Worm (Caenorhabditis elegans) whole organism, mixed stage, embryonic: ENCODE measurements around the gene let-4.
"Not testable (repeated sequence)": the region's sequence is repeated elsewhere in the genome, so short reads cannot be mapped to it uniquely, and the experiment has no call there.

Experiments used
- M03D4.4 ChIP-seq: sonication (generic microtip); optimal IDR thresholded peaks from 2 replicates; lab custom pipeline; 2017; ENCODE audit warnings: mild to moderate bottlenecking, missing genetic modification characterization, missing compliant biosample characterization
- bed-3 ChIP-seq: fragments of 200-800 bp; sonication (Bioruptor generic); optimal IDR thresholded peaks from 3 replicates; lab custom pipeline; 2018; ENCODE audit warnings: mild to moderate bottlenecking, missing genetic modification characterization, moderate library complexity, missing compliant biosample characterization
- blmp-1 ChIP-seq: fragments of 150-350 bp; optimal IDR thresholded peaks from 2 replicates; lab custom pipeline; 2014; ENCODE audit warnings: missing biosample characterization, missing genetic modification characterization
- ceh-39 ChIP-seq: fragments of 150-350 bp; optimal IDR thresholded peaks from 2 replicates; lab custom pipeline; 2014; ENCODE audit warnings: missing biosample characterization, missing genetic modification characterization
- ceh-43 ChIP-seq: fragments of 200-800 bp; sonication (Bioruptor generic); optimal IDR thresholded peaks from 2 replicates; lab custom pipeline; 2018; ENCODE audit warnings: mild to moderate bottlenecking, missing genetic modification characterization, moderate library complexity, missing compliant biosample characterization
- ceh-83 ChIP-seq: fragments of 200-800 bp; sonication (Bioruptor generic); optimal IDR thresholded peaks from 2 replicates; lab custom pipeline; 2018; ENCODE audit warnings: mild to moderate bottlenecking, missing genetic modification characterization, missing compliant biosample characterization
- ces-1 ChIP-seq: fragments of 150-350 bp; optimal IDR thresholded peaks from 2 replicates; lab custom pipeline; 2014; ENCODE audit warnings: missing biosample characterization, missing genetic modification reagents, missing genetic modification characterization
- cnd-1 ChIP-seq: fragments of 200-800 bp; sonication (Bioruptor generic); optimal IDR thresholded peaks from 2 replicates; lab custom pipeline; 2018; ENCODE audit warnings: mild to moderate bottlenecking, missing genetic modification characterization, missing compliant biosample characterization
- elt-3 ChIP-seq: fragments of 150-350 bp; optimal IDR thresholded peaks from 2 replicates; lab custom pipeline; 2014; ENCODE audit warnings: missing biosample characterization, missing genetic modification characterization
- flh-1 ChIP-seq: fragments of 200-800 bp; sonication (Bioruptor generic); optimal IDR thresholded peaks from 2 replicates; lab custom pipeline; 2018; ENCODE audit warnings: mild to moderate bottlenecking, missing genetic modification characterization, moderate library complexity, missing compliant biosample characterization
- ham-2 ChIP-seq: fragments of 200-800 bp; sonication (Bioruptor generic); optimal IDR thresholded peaks from 2 replicates; lab custom pipeline; 2018; ENCODE audit warnings: mild to moderate bottlenecking, missing genetic modification characterization, missing compliant biosample characterization
- hlh-1 ChIP-seq: fragments of 150-350 bp; optimal IDR thresholded peaks from 2 replicates; lab custom pipeline; 2014; ENCODE audit warnings: missing biosample characterization, missing genetic modification reagents, missing genetic modification characterization
- lin-13 ChIP-seq: fragments of 150-350 bp; optimal IDR thresholded peaks from 2 replicates; lab custom pipeline; 2014; ENCODE audit warnings: missing biosample characterization, missing genetic modification characterization
- lin-32 ChIP-seq: fragments of 200-800 bp; sonication (Bioruptor generic); optimal IDR thresholded peaks from 2 replicates; lab custom pipeline; 2018; ENCODE audit warnings: mild to moderate bottlenecking, missing genetic modification characterization, missing compliant biosample characterization
- lsy-2 ChIP-seq: fragments of 150-350 bp; optimal IDR thresholded peaks from 2 replicates; lab custom pipeline; 2014; ENCODE audit warnings: missing biosample characterization, missing genetic modification characterization
- mab-5 ChIP-seq: fragments of 150-350 bp; optimal IDR thresholded peaks from 2 replicates; lab custom pipeline; 2014; ENCODE audit warnings: missing biosample characterization, missing genetic modification characterization
- mep-1 ChIP-seq: fragments of 150-350 bp; optimal IDR thresholded peaks from 2 replicates; lab custom pipeline; 2017; ENCODE audit warnings: missing biosample characterization, missing genetic modification reagents, missing genetic modification characterization, inconsistent platforms
- mls-2 ChIP-seq: sonication (generic microtip); optimal IDR thresholded peaks from 2 replicates; lab custom pipeline; 2016; ENCODE audit warnings: mild to moderate bottlenecking, missing genetic modification characterization, moderate library complexity, missing compliant biosample characterization
- nhr-12 ChIP-seq: fragments of 150-350 bp; optimal IDR thresholded peaks from 2 replicates; lab custom pipeline; 2014; ENCODE audit warnings: missing biosample characterization, missing genetic modification characterization
- nhr-2 ChIP-seq: fragments of 150-350 bp; optimal IDR thresholded peaks from 2 replicates; lab custom pipeline; 2014; ENCODE audit warnings: missing biosample characterization, missing genetic modification characterization
- nhr-237 ChIP-seq: fragments of 150-350 bp; optimal IDR thresholded peaks from 2 replicates; lab custom pipeline; 2014; ENCODE audit warnings: missing biosample characterization, missing genetic modification characterization
- nhr-28 ChIP-seq: fragments of 150-350 bp; optimal IDR thresholded peaks from 2 replicates; lab custom pipeline; 2014; ENCODE audit warnings: missing biosample characterization, missing genetic modification characterization
- nhr-76 ChIP-seq: sonication (generic microtip); optimal IDR thresholded peaks from 2 replicates; lab custom pipeline; 2017; ENCODE audit warnings: missing biosample characterization, missing genetic modification characterization
- pha-4 ChIP-seq: fragments of 150-350 bp; optimal IDR thresholded peaks from 2 replicates; lab custom pipeline; 2018; ENCODE audit warnings: missing biosample characterization, missing genetic modification reagents, missing genetic modification characterization
- sem-2 ChIP-seq: fragments of 200-800 bp; sonication (Bioruptor generic); optimal IDR thresholded peaks from 2 replicates; lab custom pipeline; 2018; ENCODE audit warnings: mild to moderate bottlenecking, missing genetic modification characterization, missing compliant biosample characterization
- snpc-4 ChIP-seq: fragments of 150-350 bp; optimal IDR thresholded peaks from 2 replicates; lab custom pipeline; 2014; ENCODE audit warnings: missing biosample characterization, missing genetic modification characterization
- sptf-1 ChIP-seq: sonication (generic microtip); optimal IDR thresholded peaks from 2 replicates; lab custom pipeline; 2017; ENCODE audit warnings: mild to moderate bottlenecking, missing genetic modification characterization, moderate library complexity, missing compliant biosample characterization
- tbx-8 ChIP-seq: fragments of 200-800 bp; sonication (Bioruptor generic); optimal IDR thresholded peaks from 2 replicates; lab custom pipeline; 2018; ENCODE audit warnings: mild to moderate bottlenecking, missing genetic modification characterization, moderate library complexity, missing compliant biosample characterization
- unc-120 ChIP-seq: sonication (generic microtip); optimal IDR thresholded peaks from 2 replicates; lab custom pipeline; 2017; ENCODE audit warnings: missing genetic modification characterization, missing compliant biosample characterization; ENCODE audit not compliant: poor library complexity, severe bottlenecking
- unc-39 ChIP-seq: fragments of 150-350 bp; optimal IDR thresholded peaks from 2 replicates; lab custom pipeline; 2014; ENCODE audit warnings: missing biosample characterization, missing genetic modification characterization
- unc-62 ChIP-seq: fragments of 150-350 bp; optimal IDR thresholded peaks from 2 replicates; lab custom pipeline; 2014; ENCODE audit warnings: missing biosample characterization, missing genetic modification reagents, missing genetic modification characterization
- zip-8 ChIP-seq: fragments of 150-350 bp; optimal IDR thresholded peaks from 2 replicates; lab custom pipeline; 2014; ENCODE audit warnings: missing biosample characterization, missing genetic modification characterization
- ztf-11 ChIP-seq: fragments of 150-350 bp; optimal IDR thresholded peaks from 2 replicates; lab custom pipeline; 2014; ENCODE audit warnings: missing biosample characterization, missing genetic modification characterization

The let-4 gene

ce11 chrX:14577579-14578127 lies at the start of gene let-4:
Gene let-4, plus strand, starts transcription at chrX:14577935.
- no peak for TF ChIP-seq mep-1 (tag; lab: Kevin White, UChicago)
- TF ChIP-seq tbx-8 (GFP tag; lab: Kevin White, UChicago), result no peak
- TF ChIP-seq mab-5 (tag; lab: Kevin White, UChicago), result no peak
- no peak for TF ChIP-seq sem-2 (GFP tag; lab: Kevin White, UChicago)
- no peak for TF ChIP-seq unc-39 (tag; lab: Kevin White, UChicago)
- TF ChIP-seq mls-2 (tag; lab: Kevin White, UChicago), result peak; percentile 20
- TF ChIP-seq ces-1 (GFP tag; lab: Kevin White, UChicago), result no peak
- TF ChIP-seq lin-32 (GFP tag; lab: Kevin White, UChicago), result no peak
- TF ChIP-seq flh-1 (GFP tag; lab: Kevin White, UChicago), result no peak
- TF ChIP-seq snpc-4 (tag; lab: Kevin White, UChicago), result no peak
- peak; percentile 44 for TF ChIP-seq nhr-2 (tag; lab: Kevin White, UChicago)
- no peak for TF ChIP-seq elt-3 (tag; lab: Kevin White, UChicago)
- no peak for TF ChIP-seq pha-4 (tag; lab: Kevin White, UChicago)
- no peak for TF ChIP-seq nhr-237 (tag; lab: Kevin White, UChicago)
- no peak for TF ChIP-seq cnd-1 (tag; lab: Kevin White, UChicago)
- TF ChIP-seq nhr-76 (tag; lab: Kevin White, UChicago), result no peak
- peak; percentile 28 for TF ChIP-seq ceh-83 (GFP tag; lab: Kevin White, UChicago)
- no peak for TF ChIP-seq zip-8 (tag; lab: Kevin White, UChicago)
- no peak for TF ChIP-seq unc-62 (GFP tag; lab: Kevin White, UChicago)
- no peak for TF ChIP-seq nhr-12 (tag; lab: Kevin White, UChicago)
- no peak for TF ChIP-seq bed-3
- no peak for TF ChIP-seq ztf-11 (tag; lab: Kevin White, UChicago)
- peak; percentile 96 for TF ChIP-seq ham-2
- no peak for TF ChIP-seq lin-13 (tag; lab: Kevin White, UChicago)
- TF ChIP-seq ceh-39 (tag; lab: Kevin White, UChicago), result no peak
- no peak for TF ChIP-seq ceh-43 (GFP tag; lab: Kevin White, UChicago)
- no peak for TF ChIP-seq nhr-28
- TF ChIP-seq M03D4.4 (tag; lab: Kevin White, UChicago), result peak; percentile 2
- no peak for TF ChIP-seq hlh-1 (tag; lab: Kevin White, UChicago)
- TF ChIP-seq sptf-1 (tag; lab: Kevin White, UChicago), result peak; percentile 59

ce11 chrX:14528399-14528798 lies 49.3 kb upstream of the let-4 start, which contains the start of gene nspc-19:
Gene nspc-19, plus strand, starts transcription at chrX:14528699.
- not testable (repeated sequence) for TF ChIP-seq lsy-2, nhr-12, nhr-2 (tag; lab: Kevin White, UChicago)

- TF ChIP-seq blmp-1 (tag; lab: Kevin White, UChicago), result no peak
- TF ChIP-seq mab-5 (tag; lab: Kevin White, UChicago), result no peak
- no peak for TF ChIP-seq cnd-1 (tag; lab: Kevin White, UChicago)
- TF ChIP-seq lin-13 (tag; lab: Kevin White, UChicago), result no peak
- TF ChIP-seq sptf-1 (tag; lab: Kevin White, UChicago), result no peak
- TF ChIP-seq pha-4 (tag; lab: Kevin White, UChicago), result no peak
- no peak for TF ChIP-seq lsy-2 (tag; lab: Kevin White, UChicago)
- TF ChIP-seq nhr-237 (tag; lab: Kevin White, UChicago), result no peak
- TF ChIP-seq mep-1 (tag; lab: Kevin White, UChicago), result no peak
- no peak for TF ChIP-seq sem-2 (GFP tag; lab: Kevin White, UChicago)
- TF ChIP-seq ham-2, result no peak
- no peak for TF ChIP-seq nhr-2 (tag; lab: Kevin White, UChicago)
These were observed 47.6 kb upstream of the let-4 start, which contains the start of gene nspc-20 for ce11 chrX:14530107-14530506. Gene nspc-20, minus strand, starts transcription at chrX:14530207.

ce11 chrX:14534117-14534516 lies 43.6 kb upstream of the let-4 start, which contains the start of gene T24C2.5:
Gene T24C2.5, plus strand, starts transcription at chrX:14534417.
- TF ChIP-seq nhr-2 (tag; lab: Kevin White, UChicago), result no peak
- TF ChIP-seq unc-120 (tag; lab: Kevin White, UChicago), result no peak
- TF ChIP-seq bed-3, result no peak
- TF ChIP-seq hlh-1 (tag; lab: Kevin White, UChicago), result no peak
- no peak for TF ChIP-seq mep-1 (tag; lab: Kevin White, UChicago)
- TF ChIP-seq ham-2, result no peak
- no peak for TF ChIP-seq flh-1 (GFP tag; lab: Kevin White, UChicago)
- TF ChIP-seq cnd-1 (tag; lab: Kevin White, UChicago), result no peak
- no peak for TF ChIP-seq nhr-28
- TF ChIP-seq nhr-12 (tag; lab: Kevin White, UChicago), result no peak
- TF ChIP-seq, all 35 proteins: peak for 0
